Worm (Caenorhabditis elegans) whole organism, young adult: ENCODE measurements around the gene F14D7.2.

Experiments used
- D2030.7 ChIP-seq: fragments of 200-800 bp; sonication (Bioruptor generic); IDR thresholded peaks from 2 replicates; pipeline ENCODE4 v1.3.6; 2022; ENCODE audit warnings: missing genetic modification reagents, missing genetic modification characterization, missing compliant biosample characterization
- hlh-26 ChIP-seq: fragments of 200-800 bp; sonication (Bioruptor generic); conservative IDR thresholded peaks from 2 replicates; pipeline ENCODE4 v1.3.6; 2022; ENCODE audit warnings: missing genetic modification reagents, missing genetic modification characterization, missing compliant biosample characterization
- lin-54 ChIP-seq: fragments of 200-800 bp; sonication (Bioruptor generic); optimal IDR thresholded peaks from 2 replicates; lab custom pipeline; 2018; ENCODE audit warnings: mild to moderate bottlenecking, missing genetic modification characterization, missing compliant biosample characterization
- pha-4 ChIP-seq: fragments of 150-350 bp; sonication (generic microtip); optimal IDR thresholded peaks from 2 replicates; lab custom pipeline; 2014; ENCODE audit warnings: missing biosample characterization, missing genetic modification reagents, missing genetic modification characterization
- zim-3 ChIP-seq: sonication (generic microtip); optimal IDR thresholded peaks from 2 replicates; lab custom pipeline; 2017; ENCODE audit warnings: mild to moderate bottlenecking, missing genetic modification characterization, moderate library complexity, missing compliant biosample characterization

ce11 chrV:14314236-14314635 lies 20.7 kb upstream of the F14D7.2 start, which contains the start of gene F47B8.1:
- TF ChIP-seq zim-3 (tag; lab: Kevin White, UChicago), result no peak
- no peak for TF ChIP-seq lin-54 (GFP tag; lab: Kevin White, UChicago)
- no peak for TF ChIP-seq pha-4 (tag; lab: Kevin White, UChicago)
- no peak for TF ChIP-seq D2030.7 (GFP tag; lab: Robert Waterston, UW)
- no peak for TF ChIP-seq hlh-26 (GFP tag; lab: Robert Waterston, UW)
